Worm (Caenorhabditis elegans) whole organism, young adult: ENCODE measurements around the gene fbxb-106.

Experiments
- B0035.1 ChIP-seq: sonication (generic microtip); optimal IDR thresholded peaks from 2 replicates; lab custom pipeline; 2016; ENCODE audit warnings: missing genetic modification characterization, mild to moderate bottlenecking, missing compliant biosample characterization, missing genotype, missing genetic modification reagents
- F33H1.4 ChIP-seq: fragments of 200-800 bp; sonication (Bioruptor generic); IDR thresholded peaks from 2 replicates; pipeline ENCODE4 v1.3.6; 2022; ENCODE audit warnings: missing genetic modification reagents, missing genetic modification characterization, missing compliant biosample characterization
- ZK185.1 ChIP-seq: sonication (generic microtip); optimal IDR thresholded peaks from 2 replicates; lab custom pipeline; 2016; ENCODE audit warnings: mild to moderate bottlenecking, missing genetic modification characterization, missing compliant biosample characterization; ENCODE audit not compliant: poor library complexity, severe bottlenecking
- akir-1 ChIP-seq: fragments of 200-800 bp; sonication (Bioruptor generic); optimal IDR thresholded peaks from 2 replicates; lab custom pipeline; 2018; ENCODE audit warnings: mild to moderate bottlenecking, missing genetic modification characterization, moderate library complexity, missing compliant biosample characterization
- ceh-58 ChIP-seq: fragments of 200-800 bp; sonication (Bioruptor generic); IDR thresholded peaks from 2 replicates; pipeline ENCODE4 v1.3.6; 2022; ENCODE audit warnings: missing genetic modification characterization, missing compliant biosample characterization
- dpff-1 ChIP-seq: sonication (generic microtip); optimal IDR thresholded peaks from 2 replicates; lab custom pipeline; 2017; ENCODE audit warnings: mild to moderate bottlenecking, missing genetic modification characterization, missing compliant biosample characterization
- ets-4 ChIP-seq: fragments of 200-800 bp; sonication (Bioruptor generic); optimal IDR thresholded peaks from 2 replicates; lab custom pipeline; 2018; ENCODE audit warnings: mild to moderate bottlenecking, missing genetic modification characterization, missing compliant biosample characterization
- nhr-90 ChIP-seq: sonication (generic microtip); optimal IDR thresholded peaks from 2 replicates; lab custom pipeline; 2016; ENCODE audit warnings: missing genotype, mild to moderate bottlenecking, missing genetic modification characterization, missing compliant biosample characterization
- pha-4 ChIP-seq: fragments of 150-350 bp; sonication (generic microtip); optimal IDR thresholded peaks from 2 replicates; lab custom pipeline; 2014; ENCODE audit warnings: missing biosample characterization, missing genetic modification reagents, missing genetic modification characterization
- snpc-1.3 ChIP-seq: sonication (generic microtip); optimal IDR thresholded peaks from 2 replicates; lab custom pipeline; 2017; ENCODE audit warnings: missing genetic modification characterization, mild to moderate bottlenecking, missing compliant biosample characterization, antibody characterized with exemption, moderate library complexity, missing genotype, missing genetic modification reagents; ENCODE audit not compliant: insufficient read depth
- unc-62 ChIP-seq: fragments of 150-350 bp; optimal IDR thresholded peaks from 2 replicates; lab custom pipeline; 2014; ENCODE audit warnings: missing biosample characterization, missing genetic modification reagents, missing genetic modification characterization

DNA sequence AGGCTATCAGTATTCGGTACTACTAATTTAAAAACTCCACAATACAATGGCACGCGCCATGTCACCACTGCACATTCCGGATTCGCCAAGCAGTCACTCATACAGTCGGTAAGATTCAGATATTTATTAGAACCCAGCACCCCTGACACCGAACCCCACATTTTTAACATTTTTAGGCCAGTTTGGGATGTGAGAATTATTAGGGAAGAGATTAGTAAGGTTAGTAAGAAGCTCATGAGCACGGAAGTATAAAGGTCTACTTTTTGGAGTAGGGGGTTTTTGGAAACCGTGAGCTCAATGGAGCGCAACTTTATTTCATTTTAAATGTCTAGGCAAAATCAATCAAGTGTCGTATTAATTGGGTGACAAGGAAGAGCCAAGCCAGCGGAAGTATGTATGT lies 4.3 kb upstream of the fbxb-106 start, which contains the start of gene F29A7.8:
- no peak for TF ChIP-seq nhr-90
- TF ChIP-seq dpff-1 (tag; lab: Kevin White, UChicago) = no peak
- TF ChIP-seq ets-4 = no peak
- no peak for TF ChIP-seq akir-1 (GFP tag; lab: Kevin White, UChicago)
- no peak for TF ChIP-seq B0035.1
- TF ChIP-seq pha-4 (tag; lab: Kevin White, UChicago) = no peak
- no peak for TF ChIP-seq unc-62 (GFP tag; lab: Kevin White, UChicago)
- no peak for TF ChIP-seq F33H1.4 (GFP tag; lab: Robert Waterston, UW)
- TF ChIP-seq ceh-58 = no peak
- TF ChIP-seq ZK185.1 (tag; lab: Kevin White, UChicago) = no peak
- TF ChIP-seq snpc-1.3 (tag; lab: Kevin White, UChicago) = no peak
